Worm (Caenorhabditis elegans): ENCODE measurements around the gene grd-5.

DNA sequence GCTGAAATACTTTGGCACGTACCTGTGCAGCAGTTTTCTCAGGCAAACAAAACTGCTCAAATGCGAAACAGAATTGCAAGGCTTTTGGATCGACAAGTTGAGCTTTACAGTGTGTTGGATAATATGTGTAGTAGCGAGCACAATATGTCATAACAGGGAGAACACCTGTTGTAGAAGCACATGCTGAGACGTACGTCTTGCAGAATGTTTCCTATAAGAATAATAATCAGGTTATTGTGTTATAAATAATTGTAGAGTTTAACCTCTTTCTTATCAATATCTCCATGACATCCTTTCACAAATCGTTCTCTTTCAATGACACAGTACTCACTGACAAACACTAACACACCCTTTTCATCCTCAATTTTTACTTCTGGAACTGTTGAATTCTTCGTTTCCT is 8.7 kb downstream of the grd-5 start:
- TF ChIP-seq med-1 (GFP tag; optimal IDR thresholded peaks at IDR 0.05; ENCODE audit: insufficient read depth) (no peak), cog-1 (tag; optimal IDR thresholded peaks at IDR 0.05) (no peak)
